Worm (Caenorhabditis elegans): Measurements from ENCODE around the gene F21G4.6.

The F21G4.6 gene

DNA sequence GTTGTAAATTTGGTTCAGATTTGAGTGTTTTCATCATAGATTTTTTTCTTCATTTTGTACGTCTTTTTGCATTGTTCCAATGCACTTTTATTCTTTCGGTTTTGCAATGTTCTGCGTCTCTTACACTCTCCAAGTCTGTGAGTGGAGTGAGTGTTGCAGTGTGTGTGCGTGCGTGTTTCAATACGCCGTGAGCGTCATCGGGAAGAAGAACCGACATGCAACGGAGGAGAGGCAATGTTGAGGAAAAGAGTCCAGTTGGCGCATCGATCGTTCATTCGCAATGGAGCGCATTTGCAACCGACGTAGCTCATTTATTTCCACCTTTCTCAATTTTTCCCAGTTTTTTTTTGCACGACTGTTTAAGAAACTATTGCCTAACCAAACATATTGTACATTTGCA lies 41.3 kb upstream of the F21G4.6 start, which contains the start of gene ZC506.1 (continued):
- peak; percentile 23 for TF ChIP-seq vab-15 (tag; optimal IDR thresholded peaks at IDR 0.05)
- peak; percentile 98 for TF ChIP-seq nhr-20 (tag; optimal IDR thresholded peaks at IDR 0.05)
- TF ChIP-seq aly-2 (tag; optimal IDR thresholded peaks at IDR 0.05) = peak; percentile 58
- TF ChIP-seq egl-27 (tag; optimal IDR thresholded peaks at IDR 0.05) = peak; percentile 74 to 87
- peak; percentile 94 for TF ChIP-seq fkh-10 (GFP tag; optimal IDR thresholded peaks at IDR 0.05)
- TF ChIP-seq elt-3 (tag; optimal IDR thresholded peaks at IDR 0.05) = peak in 4 of 6 experiments; percentile 3 to 83 (median 70)
- peak; percentile 93 for TF ChIP-seq rnt-1 (tag; optimal IDR thresholded peaks at IDR 0.05)
- no peak for TF ChIP-seq nhr-28 (tag; optimal IDR thresholded peaks at IDR 0.05)
- TF ChIP-seq efl-3 (GFP tag; optimal IDR thresholded peaks at IDR 0.05) = no peak
- TF ChIP-seq tlp-1 (tag; optimal IDR thresholded peaks at IDR 0.05) = no peak
- peak; percentile 89 for TF ChIP-seq nhr-90 (tag; optimal IDR thresholded peaks at IDR 0.05; ENCODE audit: poor library complexity)
- peak; percentile 97 for TF ChIP-seq mep-1 (tag; optimal IDR thresholded peaks at IDR 0.05)
- TF ChIP-seq tbx-2 (tag; optimal IDR thresholded peaks at IDR 0.05) = peak; percentile 96
- TF ChIP-seq sox-4 (tag; optimal IDR thresholded peaks at IDR 0.05) = peak; percentile 73
- TF ChIP-seq snpc-4 (tag; optimal IDR thresholded peaks at IDR 0.05) = peak; percentile 71
- peak; percentile 77 for TF ChIP-seq lir-3 (tag; optimal IDR thresholded peaks at IDR 0.05; ENCODE audit: poor library complexity)
- TF ChIP-seq zag-1 (tag; optimal IDR thresholded peaks at IDR 0.05) = peak; percentile 80
- TF ChIP-seq aha-1 (tag; optimal IDR thresholded peaks at IDR 0.05) = peak; percentile 45
- peak; percentile 82 to 97 (median 91) for TF ChIP-seq ceh-82 (tag; optimal IDR thresholded peaks at IDR 0.05)
- TF ChIP-seq ceh-63 (GFP tag; optimal IDR thresholded peaks at IDR 0.05) = no peak
- TF ChIP-seq unc-86 (tag; optimal IDR thresholded peaks at IDR 0.05) = peak; percentile 94
- TF ChIP-seq C16A3.4 (tag; optimal IDR thresholded peaks at IDR 0.05) = peak; percentile 98
- no peak for TF ChIP-seq ets-5 (GFP tag; IDR thresholded peaks at IDR 0.05)
- peak; percentile 82 for TF ChIP-seq nhr-237 (tag; optimal IDR thresholded peaks at IDR 0.05)
- TF ChIP-seq mdl-1 (tag; optimal IDR thresholded peaks at IDR 0.05) = peak in 1 of 2 experiments; percentile 93
- peak; percentile 97 for TF ChIP-seq snu-23 (GFP tag; optimal IDR thresholded peaks at IDR 0.05)
- TF ChIP-seq ztf-4 (tag; optimal IDR thresholded peaks at IDR 0.05) = peak; percentile 90
- no peak for TF ChIP-seq ces-1 (GFP tag; optimal IDR thresholded peaks at IDR 0.05)
- peak in 1 of 2 experiments; percentile 45 for TF ChIP-seq ztf-11 (tag; optimal IDR thresholded peaks at IDR 0.05)
- TF ChIP-seq nhr-71 (tag; optimal IDR thresholded peaks at IDR 0.05) = peak; percentile 98
- TF ChIP-seq lin-35 (GFP tag; optimal IDR thresholded peaks at IDR 0.05) = peak; percentile 86 to 89
- peak; percentile 93 for TF ChIP-seq nhr-47 (tag; optimal IDR thresholded peaks at IDR 0.05)
- no peak for TF ChIP-seq Y116A8C.19 (tag; optimal IDR thresholded peaks at IDR 0.05; ENCODE audit: borderline replicate concordance)
- peak; percentile 87 for TF ChIP-seq egl-13 (tag; optimal IDR thresholded peaks at IDR 0.05)
- TF ChIP-seq lin-13 (GFP tag; optimal IDR thresholded peaks at IDR 0.05) = peak; percentile 92
- TF ChIP-seq mab-9 (GFP tag; IDR thresholded peaks at IDR 0.05) = peak; percentile 66; the same call in 1 of the 2 replicates
- peak; percentile 83 for TF ChIP-seq hpl-2 (GFP tag; optimal IDR thresholded peaks at IDR 0.05)
- TF ChIP-seq lin-14 (GFP tag; optimal IDR thresholded peaks at IDR 0.05) = peak; percentile 99
- TF ChIP-seq ama-1 (optimal IDR thresholded peaks at IDR 0.05) = no peak
- no peak for TF ChIP-seq hlh-17 (GFP tag; optimal IDR thresholded peaks at IDR 0.05; ENCODE audit: borderline replicate concordance)
- peak; percentile 96 for TF ChIP-seq fkh-8 (tag; optimal IDR thresholded peaks at IDR 0.05)
- TF ChIP-seq dpl-1 (GFP tag; optimal IDR thresholded peaks at IDR 0.05) = peak; percentile 63 to 69 (median 67)
- TF ChIP-seq blmp-1 (tag; optimal IDR thresholded peaks at IDR 0.05) = peak; percentile 78
- TF ChIP-seq irx-1 (tag; optimal IDR thresholded peaks at IDR 0.05) = peak; percentile 92
- peak; percentile 38 for TF ChIP-seq C04F5.9 (tag; optimal IDR thresholded peaks at IDR 0.05)
- no peak for TF ChIP-seq alr-1 (tag; optimal IDR thresholded peaks at IDR 0.05; ENCODE audit: borderline replicate concordance)
- peak; percentile 77 for TF ChIP-seq grh-1 (GFP tag; IDR thresholded peaks at IDR 0.05)
- TF ChIP-seq pag-3 (tag; optimal IDR thresholded peaks at IDR 0.05; ENCODE audit: borderline replicate concordance, insufficient read depth) = no peak
- TF ChIP-seq nhr-19 (GFP tag; conservative IDR thresholded peaks at IDR 0.05) = peak; percentile 95
- TF ChIP-seq efl-1 (optimal IDR thresholded peaks at IDR 0.05) = peak; percentile 75 to 80
- TF ChIP-seq efl-1 (GFP tag; optimal IDR thresholded peaks at IDR 0.05 in 1 of 2) = peak; percentile 63 to 96
- TF ChIP-seq C34B4.2 (tag; optimal IDR thresholded peaks at IDR 0.05) = no peak
